Worm (Caenorhabditis elegans) whole organism, L4 larva: ENCODE results near the gene W10G11.1.

Experiments used
- F26F4.8 ChIP-seq: fragments of 200-800 bp; sonication (Bioruptor generic); conservative IDR thresholded peaks from 2 replicates; pipeline ENCODE4 v1.3.6; 2022; ENCODE audit warnings: missing genetic modification characterization, missing compliant biosample characterization
- F37D6.2 ChIP-seq: sonication (generic microtip); optimal IDR thresholded peaks from 2 replicates; lab custom pipeline; 2016; ENCODE audit warnings: mild to moderate bottlenecking, missing genetic modification characterization, missing compliant biosample characterization
- T26A8.4 ChIP-seq: fragments of 200-800 bp; sonication (Bioruptor generic); IDR thresholded peaks from 2 replicates; pipeline ENCODE4 v1.3.6; 2022; ENCODE audit warnings: missing genetic modification characterization, missing compliant biosample characterization
- ZK337.2 ChIP-seq: fragments of 200-800 bp; sonication (Bioruptor generic); IDR thresholded peaks from 2 replicates; pipeline ENCODE4 v1.3.6; 2022; ENCODE audit warnings: missing genetic modification reagents, missing genetic modification characterization, missing compliant biosample characterization
- ZK546.5 ChIP-seq, 2 experiments: sonication (generic microtip); optimal IDR thresholded peaks; 2 replicates each; lab custom pipeline; 2017; ENCODE audit warnings: missing biosample characterization in 2 of 2, missing genetic modification characterization in 2 of 2
- aha-1 ChIP-seq: fragments of 150-350 bp; peaks from one replicate; lab custom pipeline; 2014; ENCODE audit warnings: missing biosample characterization, missing genetic modification characterization
- arid-1 ChIP-seq: fragments of 200-800 bp; sonication (Bioruptor generic); conservative IDR thresholded peaks from 2 replicates; pipeline ENCODE4 v1.3.6; 2022; ENCODE audit warnings: missing genetic modification reagents, missing genetic modification characterization, missing compliant biosample characterization
- ceh-20 ChIP-seq: fragments of 200-800 bp; sonication (Bioruptor generic); IDR thresholded peaks from 2 replicates; pipeline ENCODE4 v1.3.6; 2022; ENCODE audit warnings: missing genetic modification reagents, missing genetic modification characterization, missing compliant biosample characterization
- ceh-44 ChIP-seq: fragments of 200-800 bp; sonication (Bioruptor generic); IDR thresholded peaks from 2 replicates; pipeline ENCODE4 v1.3.6; 2022; ENCODE audit warnings: missing genetic modification reagents, missing genetic modification characterization, missing compliant biosample characterization
- ceh-62 ChIP-seq: sonication (generic microtip); optimal IDR thresholded peaks from 2 replicates; lab custom pipeline; 2017; ENCODE audit warnings: missing biosample characterization, missing genetic modification characterization
- ceh-82 ChIP-seq: sonication (generic microtip); optimal IDR thresholded peaks from 2 replicates; lab custom pipeline; 2017; ENCODE audit warnings: missing biosample characterization, missing genetic modification characterization
- ctbp-1 ChIP-seq: fragments of 200-800 bp; sonication (Bioruptor generic); IDR thresholded peaks from 2 replicates; pipeline ENCODE4 v1.3.6; 2022; ENCODE audit warnings: missing genetic modification reagents, missing genetic modification characterization, missing compliant biosample characterization
- daf-12 ChIP-seq: fragments of 150-350 bp; optimal IDR thresholded peaks from 2 replicates; lab custom pipeline; 2014; ENCODE audit warnings: missing biosample characterization, missing genetic modification reagents, missing genetic modification characterization
- daf-16 ChIP-seq, 3 experiments: sonication (generic microtip); optimal IDR thresholded peaks; 2 replicates each; lab custom pipeline; 2016 to 2017; ENCODE audit warnings: missing genetic modification characterization in 3 of 3, missing genetic modification reagents in 3 of 3, mild to moderate bottlenecking in 2 of 3, missing compliant biosample characterization in 2 of 3, missing biosample characterization in 1 of 3, moderate library complexity in 1 of 3
- dmd-6 ChIP-seq: fragments of 200-800 bp; sonication (Bioruptor generic); IDR thresholded peaks from 2 replicates; pipeline ENCODE4 v1.3.6; 2022; ENCODE audit warnings: missing genetic modification reagents, missing genetic modification characterization, missing compliant biosample characterization
- dpl-1 ChIP-seq: fragments of 150-350 bp; optimal IDR thresholded peaks from 2 replicates; lab custom pipeline; 2014; ENCODE audit warnings: missing biosample characterization, missing genetic modification reagents, missing genetic modification characterization
- dve-1 ChIP-seq: sonication (generic microtip); optimal IDR thresholded peaks from 2 replicates; lab custom pipeline; 2017; ENCODE audit warnings: antibody characterized with exemption, mild to moderate bottlenecking, missing genetic modification characterization, missing compliant biosample characterization; ENCODE audit not compliant: insufficient read depth
- egl-27 ChIP-seq: sonication (generic microtip); optimal IDR thresholded peaks from 3 replicates; lab custom pipeline; 2017; ENCODE audit warnings: missing biosample characterization, missing genetic modification reagents, missing genetic modification characterization
- hif-1 ChIP-seq, 2 experiments: sonication (generic microtip); optimal IDR thresholded peaks; 2 replicates each; lab custom pipeline; 2016 to 2017; ENCODE audit warnings: missing compliant biosample characterization in 2 of 2, missing genetic modification characterization in 2 of 2, missing genetic modification reagents in 2 of 2, missing genotype in 2 of 2, mild to moderate bottlenecking in 1 of 2
- hlh-11 ChIP-seq: fragments of 200-800 bp; sonication (Bioruptor generic); optimal IDR thresholded peaks from 2 replicates; lab custom pipeline; 2018; ENCODE audit warnings: mild to moderate bottlenecking, missing genetic modification characterization, missing compliant biosample characterization
- hmg-1.1 ChIP-seq: fragments of 200-800 bp; sonication (Bioruptor generic); IDR thresholded peaks from 2 replicates; pipeline ENCODE4 v1.3.6; 2022; ENCODE audit warnings: missing genetic modification reagents, missing genetic modification characterization, missing compliant biosample characterization
- lin-13 ChIP-seq: fragments of 150-350 bp; optimal IDR thresholded peaks from 2 replicates; lab custom pipeline; 2014; ENCODE audit warnings: missing biosample characterization, missing genetic modification reagents, missing genetic modification characterization
- lin-38 ChIP-seq: fragments of 200-800 bp; sonication (Bioruptor generic); IDR thresholded peaks from 2 replicates; pipeline ENCODE4 v1.3.6; 2022; ENCODE audit warnings: missing genetic modification reagents, missing genetic modification characterization, missing compliant biosample characterization
- lin-39 ChIP-seq: fragments of 150-350 bp; optimal IDR thresholded peaks from 2 replicates; lab custom pipeline; 2014; ENCODE audit warnings: missing biosample characterization, missing genetic modification reagents, missing genetic modification characterization
- lir-3 ChIP-seq: sonication (generic microtip); optimal IDR thresholded peaks from 2 replicates; lab custom pipeline; 2016; ENCODE audit warnings: mild to moderate bottlenecking, missing genetic modification characterization, missing compliant biosample characterization
- lsy-2 ChIP-seq, 2 experiments: fragments of 150-350 bp in 1 of 2; sonication (generic microtip) in 1 of 2; optimal IDR thresholded peaks; 2 replicates each; lab custom pipeline; 2014 to 2017; ENCODE audit warnings: missing biosample characterization in 2 of 2, missing genetic modification characterization in 2 of 2
- madf-9 ChIP-seq: fragments of 200-800 bp; sonication (Bioruptor generic); conservative IDR thresholded peaks from 2 replicates; pipeline ENCODE4 v1.3.6; 2022; ENCODE audit warnings: missing genetic modification reagents, missing genetic modification characterization, missing compliant biosample characterization
- mdl-1 ChIP-seq, 2 experiments: fragments of 150-350 bp in 1 of 2; sonication (generic microtip) in 1 of 2; optimal IDR thresholded peaks; 2 replicates each; lab custom pipeline; 2014 to 2017; ENCODE audit warnings: missing biosample characterization in 2 of 2, missing genetic modification characterization in 2 of 2
- mdt-29 ChIP-seq: fragments of 200-800 bp; sonication (Bioruptor generic); IDR thresholded peaks from 2 replicates; pipeline ENCODE4 v1.3.6; 2022; ENCODE audit warnings: missing genetic modification reagents, missing genetic modification characterization, missing compliant biosample characterization
- mep-1 ChIP-seq: fragments of 150-350 bp; sonication (generic microtip); optimal IDR thresholded peaks from 3 replicates; lab custom pipeline; 2014; ENCODE audit warnings: missing biosample characterization, missing genetic modification characterization
- nhr-11 ChIP-seq: fragments of 150-350 bp; optimal IDR thresholded peaks from 2 replicates; lab custom pipeline; 2014; ENCODE audit warnings: missing biosample characterization, missing genetic modification characterization
- nhr-111 ChIP-seq: fragments of 200-800 bp; sonication (Bioruptor generic); optimal IDR thresholded peaks from 2 replicates; lab custom pipeline; 2018; ENCODE audit warnings: mild to moderate bottlenecking, missing genetic modification characterization, missing compliant biosample characterization
- nhr-28 ChIP-seq: fragments of 150-350 bp; optimal IDR thresholded peaks from 2 replicates; lab custom pipeline; 2014; ENCODE audit warnings: missing biosample characterization, missing genetic modification characterization
- nhr-6 ChIP-seq: fragments of 150-350 bp; optimal IDR thresholded peaks from 2 replicates; lab custom pipeline; 2014; ENCODE audit warnings: missing biosample characterization, missing genetic modification characterization
- nhr-76 ChIP-seq: fragments of 150-350 bp; optimal IDR thresholded peaks from 2 replicates; lab custom pipeline; 2014; ENCODE audit warnings: missing biosample characterization, missing genetic modification characterization
- pha-4 ChIP-seq, 2 experiments: fragments of 150-350 bp in 1 of 2; fragments of 200-800 bp in 1 of 2; sonication (Bioruptor generic) in 1 of 2; IDR thresholded peaks in 1 of 2; optimal IDR thresholded peaks in 1 of 2; 2 replicates each; pipeline versions ENCODE4 v1.3.6 to Lab custom; 2014 to 2022; ENCODE audit warnings: missing genetic modification characterization in 2 of 2, missing genetic modification reagents in 2 of 2, missing biosample characterization in 1 of 2, missing compliant biosample characterization in 1 of 2
- php-3 ChIP-seq: fragments of 200-800 bp; sonication (Bioruptor generic); IDR thresholded peaks from 2 replicates; pipeline ENCODE4 v1.3.6; 2022; ENCODE audit warnings: missing genetic modification reagents, missing genetic modification characterization, missing compliant biosample characterization
- pqm-1 ChIP-seq: sonication (generic microtip); optimal IDR thresholded peaks from 2 replicates; lab custom pipeline; 2017; ENCODE audit warnings: missing biosample characterization, missing genetic modification characterization
- rbr-2 ChIP-seq: sonication (generic microtip); optimal IDR thresholded peaks from 2 replicates; lab custom pipeline; 2016; ENCODE audit warnings: missing genotype, missing genetic modification characterization, missing compliant biosample characterization
- snpc-1.2 ChIP-seq: fragments of 200-800 bp; sonication (Bioruptor generic); IDR thresholded peaks from 2 replicates; pipeline ENCODE4 v1.3.6; 2022; ENCODE audit warnings: missing genetic modification reagents, missing genetic modification characterization, missing compliant biosample characterization
- spr-1 ChIP-seq: sonication (generic microtip); optimal IDR thresholded peaks from 2 replicates; lab custom pipeline; 2016; ENCODE audit warnings: mild to moderate bottlenecking, missing genetic modification characterization, missing compliant biosample characterization
- tra-1 ChIP-seq: fragments of 200-800 bp; sonication (Bioruptor generic); IDR thresholded peaks from 2 replicates; pipeline ENCODE4 v1.3.6; 2022; ENCODE audit warnings: missing genetic modification reagents, missing genetic modification characterization, missing compliant biosample characterization
- unc-62 ChIP-seq, 3 experiments: fragments of 150-350 bp in 1 of 3; sonication (generic microtip); optimal IDR thresholded peaks in 2 of 3; peaks in 1 of 3; 1 replicate in 1 of 3; 2 replicates in 2 of 3; lab custom pipeline; 2014 to 2017; ENCODE audit warnings: missing biosample characterization in 3 of 3, missing genetic modification characterization in 3 of 3, missing genetic modification reagents in 3 of 3, missing genotype in 1 of 3
- zip-2 ChIP-seq: fragments of 150-350 bp; optimal IDR thresholded peaks from 2 replicates; lab custom pipeline; 2014; ENCODE audit warnings: missing biosample characterization, missing genetic modification characterization
- ztf-11 ChIP-seq: fragments of 150-350 bp; optimal IDR thresholded peaks from 2 replicates; lab custom pipeline; 2014; ENCODE audit warnings: missing biosample characterization, missing genetic modification characterization

W10G11.1 gene

ce11 chrII:3554673-3555072 is 5.8 kb downstream of the W10G11.1 start:
- TF ChIP-seq spr-1 (tag; lab: Kevin White, UChicago) = no peak
- TF ChIP-seq lin-38 (GFP tag; lab: Robert Waterston, UW) = peak; percentile 82
- TF ChIP-seq, all 104 proteins: peak for 1

DNA sequence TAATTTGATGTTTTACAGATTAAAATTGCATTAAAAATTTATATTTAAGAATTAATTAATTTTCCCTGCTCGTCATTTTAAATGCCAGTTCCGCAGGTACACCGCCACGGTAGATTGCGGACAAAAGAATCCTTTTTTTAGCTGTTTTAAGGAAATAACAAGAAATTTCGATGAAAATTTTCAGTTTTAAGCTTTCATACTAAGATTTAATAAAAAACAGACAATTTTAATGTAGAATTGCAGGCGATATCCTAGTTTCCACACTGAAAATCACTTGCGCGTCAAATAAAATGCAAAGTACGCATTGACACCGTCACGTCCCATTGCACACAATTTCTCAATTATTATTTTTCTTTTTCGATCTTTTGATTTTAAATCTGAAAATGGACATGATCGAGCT is 7.0 kb downstream of the W10G11.1 start, which contains the start of gene dnc-3:
TSS of gene dnc-3 (plus strand) at position 272 of the 400 bp plus-strand sequence.
- TF ChIP-seq aha-1 (tag; lab: Kevin White, UChicago) (peak; percentile 72), lsy-2 (tag; optimal IDR thresholded peaks at IDR 0.05; lab: Kevin White, UChicago) (peak in 1 of 2 experiments; percentile 71), daf-16 (GFP tag; optimal IDR thresholded peaks at IDR 0.05; lab: Kevin White, UChicago) (no peak), daf-16 (tag; optimal IDR thresholded peaks at IDR 0.05; lab: Kevin White, UChicago) (no peak), daf-12 (tag; lab: Kevin White, UChicago) (no peak), zip-2 (tag; lab: Kevin White, UChicago) (peak; percentile 21), lin-38 (GFP tag; lab: Robert Waterston, UW) (peak; percentile 69), T26A8.4 (0 out of 2 replicates have a peak, but pooled peaks have one; percentile 30), pha-4 (GFP tag; IDR thresholded peaks at IDR 0.05; lab: Robert Waterston, UW) (peak; percentile 11; the same call in 1 of the 2 replicates), pha-4 (tag; optimal IDR thresholded peaks at IDR 0.05; lab: Kevin White, UChicago) (no peak), rbr-2 (peak; percentile 26), nhr-11 (tag; lab: Kevin White, UChicago) (peak; percentile 25), madf-9 (GFP tag; lab: Robert Waterston, UW) (no peak), ZK337.2 (GFP tag; lab: Robert Waterston, UW) (no peak), mep-1 (tag; lab: Kevin White, UChicago) (peak; percentile 66), F37D6.2 (tag; lab: Kevin White, UChicago) (peak; percentile 39), hlh-11 (tag; lab: Kevin White, UChicago) (peak; percentile 40), dpl-1 (GFP tag; lab: Kevin White, UChicago) (peak; percentile 16), dve-1 (tag; lab: Kevin White, UChicago) (peak; percentile 48), hmg-1.1 (GFP tag; lab: Robert Waterston, UW) (peak; percentile 40; the same call in 1 of the 2 replicates)
- TF ChIP-seq, all 104 proteins: peak for 14

ce11 chrII:3550352-3550751 is 10.1 kb downstream of the W10G11.1 start, which contains the start of gene W10G11.19:
TSS of gene W10G11.19 (plus strand) at chrII:3550652.
- TF ChIP-seq unc-62 (GFP tag; optimal IDR thresholded peaks at IDR 0.05 in 1 of 2; lab: Kevin White, UChicago) = peak in 1 of 2 experiments; percentile 7
- no peak for TF ChIP-seq unc-62 (tag; optimal IDR thresholded peaks at IDR 0.05; lab: Kevin White, UChicago)
- no peak for TF ChIP-seq daf-16 (GFP tag; optimal IDR thresholded peaks at IDR 0.05; lab: Kevin White, UChicago)
- TF ChIP-seq daf-16 (tag; optimal IDR thresholded peaks at IDR 0.05; lab: Kevin White, UChicago) = peak; percentile 28
- TF ChIP-seq pqm-1 = peak; percentile 13
- TF ChIP-seq F26F4.8 (GFP tag; lab: Robert Waterston, UW) = no peak
- no peak for TF ChIP-seq dpl-1 (GFP tag; lab: Kevin White, UChicago)
- TF ChIP-seq ctbp-1 = no peak
- no peak for TF ChIP-seq nhr-28
- no peak for TF ChIP-seq ceh-20 (GFP tag; lab: Robert Waterston, UW)
- TF ChIP-seq hlh-11 (tag; lab: Kevin White, UChicago) = peak; percentile 18
- TF ChIP-seq lin-39 (tag; lab: Kevin White, UChicago) = no peak
- TF ChIP-seq php-3 = no peak
- peak; percentile 21; the same call in 1 of the 2 replicates for TF ChIP-seq dmd-6 (GFP tag; lab: Robert Waterston, UW)
- no peak for TF ChIP-seq ceh-62
- no peak for TF ChIP-seq nhr-6 (tag; lab: Kevin White, UChicago)
- no peak for TF ChIP-seq ztf-11 (tag; lab: Kevin White, UChicago)

DNA sequence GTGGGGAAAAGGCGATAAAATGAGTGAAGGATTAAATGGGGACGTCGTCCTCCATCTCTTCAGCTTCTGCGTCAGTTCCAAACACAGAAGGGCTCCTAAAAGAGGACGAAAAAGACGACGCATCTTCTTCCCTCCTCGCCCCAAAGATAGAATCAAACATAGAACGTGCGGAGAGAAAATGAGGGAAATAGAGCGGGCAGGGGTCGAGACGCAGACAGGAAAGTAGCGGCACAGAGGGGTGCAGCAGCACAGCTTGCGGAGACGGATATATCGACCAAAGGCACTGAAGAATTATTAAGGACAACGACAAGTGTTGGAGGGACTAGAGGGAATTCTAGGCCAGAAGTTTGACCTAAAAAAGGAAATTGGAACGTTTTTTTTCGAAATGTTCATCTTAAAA is 13.2 kb downstream of the W10G11.1 start:
- peak in 1 of 2 experiments; percentile 51 for TF ChIP-seq mdl-1 (tag; optimal IDR thresholded peaks at IDR 0.05; lab: Kevin White, UChicago)
- no peak for TF ChIP-seq tra-1
- no peak for TF ChIP-seq mdt-29
- TF ChIP-seq lir-3 (tag; lab: Kevin White, UChicago) = no peak
- TF ChIP-seq nhr-111 (GFP tag; lab: Kevin White, UChicago) = no peak
- TF ChIP-seq hlh-11 (tag; lab: Kevin White, UChicago) = no peak
- no peak for TF ChIP-seq ZK546.5 (tag; optimal IDR thresholded peaks at IDR 0.05; lab: Kevin White, UChicago)
- no peak for TF ChIP-seq snpc-1.2 (GFP tag; lab: Robert Waterston, UW)
- no peak for TF ChIP-seq nhr-76 (tag; lab: Kevin White, UChicago)
- TF ChIP-seq egl-27 = no peak
- TF ChIP-seq ceh-44 (GFP tag; lab: Robert Waterston, UW) = no peak
- TF ChIP-seq arid-1 (GFP tag; lab: Robert Waterston, UW) = no peak
- no peak for TF ChIP-seq ceh-82 (tag; lab: Kevin White, UChicago)
- TF ChIP-seq lin-13 (GFP tag; lab: Kevin White, UChicago) = no peak
- peak in 1 of 2 experiments; percentile 53 for TF ChIP-seq hif-1 (tag; optimal IDR thresholded peaks at IDR 0.05; lab: Kevin White, UChicago)
